Worm (Caenorhabditis elegans) whole organism, L1 larva: ENCODE results near the gene srd-63.

Source experiments
- C16A3.4 ChIP-seq: fragments of 150-350 bp; optimal IDR thresholded peaks from 2 replicates; lab custom pipeline; 2014; ENCODE audit warnings: missing biosample characterization, missing genetic modification characterization
- F16B12.6 ChIP-seq: fragments of 150-350 bp; optimal IDR thresholded peaks from 2 replicates; lab custom pipeline; 2014; ENCODE audit warnings: missing biosample characterization, missing genetic modification characterization
- ama-1 ChIP-seq: fragments of 150-350 bp; optimal IDR thresholded peaks from 2 replicates; lab custom pipeline; 2014
- ceh-63 ChIP-seq: fragments of 200-800 bp; sonication (Bioruptor generic); optimal IDR thresholded peaks from 2 replicates; lab custom pipeline; 2018; ENCODE audit warnings: mild to moderate bottlenecking, missing genetic modification characterization, missing compliant biosample characterization
- ceh-88 ChIP-seq: fragments of 200-800 bp; sonication (Bioruptor generic); IDR thresholded peaks from 2 replicates; pipeline ENCODE4 v1.3.6; 2022; ENCODE audit warnings: missing genetic modification characterization, missing compliant biosample characterization
- dpl-1 ChIP-seq, 3 experiments: fragments of 150-350 bp in 2 of 3; sonication (generic microtip) in 1 of 3; optimal IDR thresholded peaks; 2 replicates each; lab custom pipeline; 2014 to 2017; ENCODE audit warnings: missing biosample characterization in 3 of 3, missing genetic modification characterization in 3 of 3, missing genetic modification reagents in 3 of 3
- dsc-1 ChIP-seq: sonication (generic microtip); optimal IDR thresholded peaks from 2 replicates; lab custom pipeline; 2016; ENCODE audit warnings: mild to moderate bottlenecking, missing genetic modification characterization, missing compliant biosample characterization
- efl-1 ChIP-seq, 4 experiments: fragments of 150-350 bp; optimal IDR thresholded peaks in 3 of 4; peaks in 1 of 4; 1 replicate in 1 of 4; 2 replicates in 3 of 4; lab custom pipeline; 2014; ENCODE audit warnings: missing biosample characterization in 2 of 4, missing genetic modification characterization in 2 of 4, missing genetic modification reagents in 2 of 4
- efl-3 ChIP-seq: fragments of 200-800 bp; sonication (Bioruptor generic); optimal IDR thresholded peaks from 2 replicates; lab custom pipeline; 2018; ENCODE audit warnings: mild to moderate bottlenecking, missing genetic modification characterization, missing compliant biosample characterization
- egl-27 ChIP-seq, 2 experiments: fragments of 150-350 bp in 1 of 2; sonication (generic microtip); optimal IDR thresholded peaks; 3 replicates each; lab custom pipeline; 2017 to 2018; ENCODE audit warnings: missing biosample characterization in 2 of 2, missing genetic modification characterization in 2 of 2, missing genetic modification reagents in 2 of 2
- elt-3 ChIP-seq, 6 experiments: fragments of 150-350 bp in 1 of 6; sonication (generic microtip); optimal IDR thresholded peaks; 2 replicates each; lab custom pipeline; 2017 to 2018; ENCODE audit warnings: missing biosample characterization in 6 of 6, missing genetic modification characterization in 6 of 6, inconsistent platforms in 1 of 6
- ets-5 ChIP-seq: fragments of 200-800 bp; sonication (Bioruptor generic); IDR thresholded peaks from 2 replicates; pipeline ENCODE4 v1.3.6; 2022; ENCODE audit warnings: missing genetic modification characterization, missing compliant biosample characterization
- fos-1 ChIP-seq: fragments of 150-350 bp; optimal IDR thresholded peaks from 2 replicates; lab custom pipeline; 2014; ENCODE audit warnings: missing biosample characterization, missing genetic modification characterization
- jun-1 ChIP-seq: fragments of 150-350 bp; optimal IDR thresholded peaks from 2 replicates; lab custom pipeline; 2014; ENCODE audit warnings: missing biosample characterization, missing genetic modification reagents, missing genetic modification characterization
- lin-14 ChIP-seq: fragments of 200-800 bp; sonication (Bioruptor generic); optimal IDR thresholded peaks from 2 replicates; lab custom pipeline; 2018; ENCODE audit warnings: mild to moderate bottlenecking, missing genetic modification characterization, moderate library complexity, missing compliant biosample characterization
- lin-35 ChIP-seq, 2 experiments: fragments of 150-350 bp; optimal IDR thresholded peaks; 2 replicates each; lab custom pipeline; 2014; ENCODE audit warnings: missing biosample characterization in 2 of 2, missing genetic modification characterization in 2 of 2, missing genetic modification reagents in 2 of 2
- lin-39 ChIP-seq: fragments of 150-350 bp; optimal IDR thresholded peaks from 2 replicates; lab custom pipeline; 2014; ENCODE audit warnings: missing biosample characterization, missing genetic modification reagents, missing genetic modification characterization
- lir-3 ChIP-seq: sonication (generic microtip); optimal IDR thresholded peaks from 2 replicates; lab custom pipeline; 2016; ENCODE audit warnings: mild to moderate bottlenecking, missing genetic modification characterization, moderate library complexity, missing compliant biosample characterization; ENCODE audit not compliant: poor library complexity
- lsy-2 ChIP-seq, 2 experiments: fragments of 150-350 bp; optimal IDR thresholded peaks; 2 replicates each; lab custom pipeline; 2014; ENCODE audit warnings: missing biosample characterization in 2 of 2, missing genetic modification characterization in 2 of 2
- mab-9 ChIP-seq: fragments of 200-800 bp; sonication (Bioruptor generic); IDR thresholded peaks from 2 replicates; pipeline ENCODE4 v1.3.6; 2022; ENCODE audit warnings: missing genetic modification reagents, missing genetic modification characterization, missing compliant biosample characterization
- mdl-1 ChIP-seq, 2 experiments: fragments of 150-350 bp; optimal IDR thresholded peaks; 2 replicates each; lab custom pipeline; 2014 to 2017; ENCODE audit warnings: missing biosample characterization in 2 of 2, missing genetic modification characterization in 2 of 2, inconsistent platforms in 1 of 2
- mef-2 ChIP-seq: fragments of 150-350 bp; optimal IDR thresholded peaks from 2 replicates; lab custom pipeline; 2014; ENCODE audit warnings: missing biosample characterization, missing genetic modification characterization
- mep-1 ChIP-seq: fragments of 150-350 bp; optimal IDR thresholded peaks from 2 replicates; lab custom pipeline; 2014; ENCODE audit warnings: missing biosample characterization, missing genetic modification characterization
- nhr-19 ChIP-seq: fragments of 200-800 bp; sonication (Bioruptor generic); conservative IDR thresholded peaks from 2 replicates; pipeline ENCODE4 v1.3.6; 2022; ENCODE audit warnings: missing genetic modification characterization, missing compliant biosample characterization
- nhr-20 ChIP-seq: sonication (generic microtip); optimal IDR thresholded peaks from 2 replicates; lab custom pipeline; 2016; ENCODE audit warnings: mild to moderate bottlenecking, missing genetic modification characterization, missing compliant biosample characterization
- nhr-237 ChIP-seq: fragments of 150-350 bp; optimal IDR thresholded peaks from 2 replicates; lab custom pipeline; 2014; ENCODE audit warnings: missing biosample characterization, missing genetic modification characterization
- nhr-47 ChIP-seq: sonication (generic microtip); optimal IDR thresholded peaks from 2 replicates; lab custom pipeline; 2016; ENCODE audit warnings: mild to moderate bottlenecking, missing genetic modification characterization, moderate library complexity, missing compliant biosample characterization
- nhr-71 ChIP-seq: sonication (generic microtip); optimal IDR thresholded peaks from 2 replicates; lab custom pipeline; 2016; ENCODE audit warnings: mild to moderate bottlenecking, missing genetic modification characterization, moderate library complexity, missing compliant biosample characterization
- nhr-77 ChIP-seq: fragments of 150-350 bp; optimal IDR thresholded peaks from 2 replicates; lab custom pipeline; 2014; ENCODE audit warnings: missing biosample characterization, missing genetic modification characterization
- nhr-85 ChIP-seq: sonication (generic microtip); peaks from one replicate; lab custom pipeline; 2016; ENCODE audit warnings: missing genetic modification characterization, inconsistent platforms, missing compliant biosample characterization
- nhr-90 ChIP-seq: sonication (generic microtip); optimal IDR thresholded peaks from 2 replicates; lab custom pipeline; 2016; ENCODE audit warnings: mild to moderate bottlenecking, missing genetic modification characterization, missing compliant biosample characterization; ENCODE audit not compliant: poor library complexity
- pax-3 ChIP-seq: fragments of 200-800 bp; sonication (Bioruptor generic); optimal IDR thresholded peaks from 2 replicates; lab custom pipeline; 2018; ENCODE audit warnings: mild to moderate bottlenecking, missing genetic modification characterization, moderate library complexity, missing compliant biosample characterization
- pqm-1 ChIP-seq: sonication (generic microtip); optimal IDR thresholded peaks from 3 replicates; lab custom pipeline; 2017; ENCODE audit warnings: missing biosample characterization, missing genetic modification characterization
- rnt-1 ChIP-seq: sonication (generic microtip); optimal IDR thresholded peaks from 2 replicates; lab custom pipeline; 2016; ENCODE audit warnings: mild to moderate bottlenecking, missing genetic modification characterization, moderate library complexity, missing compliant biosample characterization
- skn-1 ChIP-seq: fragments of 150-350 bp; optimal IDR thresholded peaks from 2 replicates; lab custom pipeline; 2014; ENCODE audit warnings: missing biosample characterization, missing genetic modification characterization
- snpc-4 ChIP-seq: fragments of 150-350 bp; optimal IDR thresholded peaks from 2 replicates; lab custom pipeline; 2014; ENCODE audit warnings: missing biosample characterization, missing genetic modification characterization
- snu-23 ChIP-seq: sonication (generic microtip); optimal IDR thresholded peaks from 2 replicates; lab custom pipeline; 2016; ENCODE audit warnings: missing genetic modification characterization, missing compliant biosample characterization
- sox-4 ChIP-seq: sonication (generic microtip); optimal IDR thresholded peaks from 2 replicates; lab custom pipeline; 2016; ENCODE audit warnings: missing genetic modification characterization, missing compliant biosample characterization
- swsn-7 ChIP-seq: sonication (generic microtip); optimal IDR thresholded peaks from 2 replicates; lab custom pipeline; 2016; ENCODE audit warnings: missing genetic modification characterization, missing compliant biosample characterization
- tbx-2 ChIP-seq: sonication (generic microtip); optimal IDR thresholded peaks from 2 replicates; lab custom pipeline; 2016; ENCODE audit warnings: missing genetic modification characterization, missing compliant biosample characterization
- unc-130 ChIP-seq: fragments of 150-350 bp; optimal IDR thresholded peaks from 2 replicates; lab custom pipeline; 2017; ENCODE audit warnings: missing biosample characterization, missing genetic modification characterization, inconsistent platforms
- unc-86 ChIP-seq: sonication (generic microtip); optimal IDR thresholded peaks from 2 replicates; lab custom pipeline; 2016; ENCODE audit warnings: missing genetic modification characterization, missing compliant biosample characterization
- vab-15 ChIP-seq: sonication (generic microtip); optimal IDR thresholded peaks from 2 replicates; lab custom pipeline; 2017; ENCODE audit warnings: missing genotype, mild to moderate bottlenecking, missing genetic modification characterization, missing compliant biosample characterization
- xbp-1 ChIP-seq: sonication (generic microtip); optimal IDR thresholded peaks from 2 replicates; lab custom pipeline; 2016; ENCODE audit warnings: missing genetic modification characterization, missing compliant biosample characterization
- zag-1 ChIP-seq: fragments of 150-350 bp; optimal IDR thresholded peaks from 2 replicates; lab custom pipeline; 2014; ENCODE audit warnings: missing biosample characterization, missing genetic modification characterization
- ztf-11 ChIP-seq, 2 experiments: sonication (generic microtip); optimal IDR thresholded peaks; 2 replicates each; lab custom pipeline; 2016 to 2017; ENCODE audit warnings: missing genetic modification characterization in 2 of 2, missing biosample characterization in 1 of 2, missing compliant biosample characterization in 1 of 2
- ztf-4 ChIP-seq: fragments of 150-350 bp; optimal IDR thresholded peaks from 2 replicates; lab custom pipeline; 2014; ENCODE audit warnings: missing biosample characterization, missing genetic modification characterization

The srd-63 gene

DNA sequence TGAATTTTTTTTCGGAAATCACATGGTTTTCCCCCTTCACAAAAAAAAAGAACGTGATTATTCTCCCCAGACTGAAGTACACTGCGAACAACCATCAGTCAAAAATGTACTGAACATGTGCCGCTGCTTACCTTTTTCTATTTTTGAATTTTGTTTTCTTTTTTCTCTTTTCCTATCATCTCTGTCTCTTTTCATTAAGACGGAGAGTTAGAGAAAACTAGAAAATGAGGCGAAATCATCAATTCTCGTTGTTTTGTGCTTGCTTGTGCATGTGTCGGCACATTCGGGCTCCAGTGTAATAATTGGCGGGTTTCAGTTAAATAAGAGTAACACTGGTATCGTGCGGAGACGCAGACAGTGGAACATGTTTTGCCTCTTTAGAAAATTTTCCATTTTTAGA, 41.3 kb downstream of the srd-63 start:
- no peak for TF ChIP-seq vab-15 (tag; lab: Kevin White, UChicago)
- TF ChIP-seq snu-23 (GFP tag; lab: Kevin White, UChicago) = peak; percentile 34
- no peak for TF ChIP-seq ztf-4 (tag; lab: Kevin White, UChicago)
- peak in 1 of 2 experiments; percentile 61 for TF ChIP-seq lin-35 (GFP tag; optimal IDR thresholded peaks at IDR 0.05; lab: Kevin White, UChicago)
- peak; percentile 12 for TF ChIP-seq C16A3.4 (tag; lab: Kevin White, UChicago)
- TF ChIP-seq lir-3 = no peak
- TF ChIP-seq dsc-1 (tag; lab: Kevin White, UChicago) = peak; percentile 51
- TF ChIP-seq skn-1 = peak; percentile 28
- peak in 1 of 2 experiments; percentile 44 for TF ChIP-seq lsy-2 (tag; optimal IDR thresholded peaks at IDR 0.05; lab: Kevin White, UChicago)
- TF ChIP-seq snpc-4 (tag; lab: Kevin White, UChicago) = no peak
- peak; percentile 15 to 25 for TF ChIP-seq efl-1 (optimal IDR thresholded peaks at IDR 0.05; lab: Kevin White, UChicago)
- TF ChIP-seq efl-1 (GFP tag; optimal IDR thresholded peaks at IDR 0.05 in 1 of 2; lab: Kevin White, UChicago) = peak; percentile 9 to 90
- no peak for TF ChIP-seq unc-86 (tag; lab: Kevin White, UChicago)
- peak in 1 of 3 experiments; percentile 13 for TF ChIP-seq dpl-1 (GFP tag; optimal IDR thresholded peaks at IDR 0.05; lab: Kevin White, UChicago)
- peak; percentile 43 for TF ChIP-seq nhr-20 (tag; lab: Kevin White, UChicago)
- no peak for TF ChIP-seq ztf-11 (tag; optimal IDR thresholded peaks at IDR 0.05; lab: Kevin White, UChicago)
- TF ChIP-seq rnt-1 = peak; percentile 67
- TF ChIP-seq nhr-19 (GFP tag; lab: Robert Waterston, UW) = 0 out of 2 replicates have a peak, but pooled peaks have one; percentile 28
- peak; percentile 58 for TF ChIP-seq nhr-71
- no peak for TF ChIP-seq nhr-237 (tag; lab: Kevin White, UChicago)
- peak; percentile 14 for TF ChIP-seq lin-39 (tag; lab: Kevin White, UChicago)
- TF ChIP-seq pqm-1 (tag; lab: Kevin White, UChicago) = no peak
- no peak for TF ChIP-seq nhr-47 (tag; lab: Kevin White, UChicago)
- TF ChIP-seq mdl-1 (tag; optimal IDR thresholded peaks at IDR 0.05; lab: Kevin White, UChicago) = peak in 1 of 2 experiments; percentile 50
- TF ChIP-seq lin-14 (GFP tag; lab: Kevin White, UChicago) = peak; percentile 72
- no peak for TF ChIP-seq mab-9
- TF ChIP-seq efl-3 = no peak
- TF ChIP-seq mep-1 (tag; lab: Kevin White, UChicago) = peak; percentile 39
- no peak for TF ChIP-seq unc-130
- TF ChIP-seq ets-5 (GFP tag; lab: Robert Waterston, UW) = no peak
- peak; percentile 36 for TF ChIP-seq nhr-85 (tag; lab: Kevin White, UChicago)
- no peak for TF ChIP-seq egl-27 (tag; optimal IDR thresholded peaks at IDR 0.05; lab: Kevin White, UChicago)
- TF ChIP-seq elt-3 (tag; optimal IDR thresholded peaks at IDR 0.05; lab: Kevin White, UChicago) = no peak
- TF ChIP-seq swsn-7 = no peak

DNA sequence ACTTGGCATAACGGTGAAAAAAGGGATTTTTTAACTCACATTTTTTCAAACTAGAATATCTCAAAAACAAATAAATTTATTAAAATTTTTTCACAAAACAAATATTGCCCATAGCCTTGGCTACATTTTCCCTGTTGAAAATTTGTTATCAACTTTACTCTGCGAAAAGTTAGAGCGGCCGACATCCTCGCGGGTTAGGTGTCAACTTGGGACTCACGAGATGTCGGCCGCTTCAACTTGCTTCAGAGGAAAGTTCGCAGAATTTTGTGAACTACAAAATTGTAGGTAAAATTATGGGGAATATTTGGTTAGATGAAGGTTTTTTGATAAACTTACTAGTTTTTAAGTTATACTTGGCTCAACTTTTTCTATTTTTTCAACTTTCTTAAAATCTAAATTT, 41.9 kb downstream of the srd-63 start:
- TF ChIP-seq zag-1 (no peak), lin-14 (GFP tag; lab: Kevin White, UChicago) (no peak), snpc-4 (tag; lab: Kevin White, UChicago) (peak; percentile 85), ztf-4 (tag; lab: Kevin White, UChicago) (no peak), mef-2 (tag; lab: Kevin White, UChicago) (no peak), mab-9 (no peak), nhr-90 (no peak)

DNA sequence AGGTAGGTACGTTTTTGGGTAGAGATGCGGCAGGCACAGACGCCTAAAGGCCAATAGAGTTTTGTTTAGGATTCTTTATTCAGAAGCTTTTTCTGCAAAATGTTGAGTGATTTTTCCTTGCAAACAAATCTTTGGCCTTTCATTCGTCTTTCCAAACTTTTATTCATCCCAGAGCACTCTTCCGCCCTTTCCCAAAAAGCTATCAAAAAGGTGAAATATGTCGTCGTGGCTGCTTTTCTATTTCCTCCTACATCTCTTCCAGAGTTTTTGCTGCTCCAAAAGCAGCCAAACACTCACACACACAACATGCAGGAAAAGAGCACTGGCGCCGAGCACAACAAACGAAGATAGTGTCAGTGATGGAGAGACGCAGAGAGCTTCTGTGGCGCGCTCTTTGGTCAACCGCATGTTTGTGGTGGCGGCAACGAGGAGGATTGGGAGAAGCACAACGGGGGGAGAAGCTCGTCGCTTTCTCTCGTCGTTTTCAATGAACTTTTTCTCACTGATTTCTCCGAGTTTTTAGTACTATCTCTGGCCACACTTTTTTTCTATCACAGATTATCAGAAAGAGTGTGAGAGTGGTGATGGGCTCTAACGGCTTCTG, 42.8 kb downstream of the srd-63 start:
- TF ChIP-seq sox-4 (tag; lab: Kevin White, UChicago) = no peak
- TF ChIP-seq xbp-1 = peak; percentile 11
- TF ChIP-seq lsy-2 (tag; optimal IDR thresholded peaks at IDR 0.05; lab: Kevin White, UChicago) = peak in 1 of 2 experiments; percentile 55
- TF ChIP-seq nhr-71 = peak; percentile 69
- TF ChIP-seq dpl-1 (GFP tag; optimal IDR thresholded peaks at IDR 0.05; lab: Kevin White, UChicago) = peak in 2 of 3 experiments; percentile 28 to 40
- TF ChIP-seq fos-1 (tag; lab: Kevin White, UChicago) = no peak
- no peak for TF ChIP-seq ceh-63 (GFP tag; lab: Kevin White, UChicago)
- TF ChIP-seq F16B12.6 (tag; lab: Kevin White, UChicago) = no peak
- TF ChIP-seq nhr-19 (GFP tag; lab: Robert Waterston, UW) = peak; percentile 64
- TF ChIP-seq tbx-2 = peak; percentile 40
- no peak for TF ChIP-seq nhr-90
- peak; percentile 48 for TF ChIP-seq snu-23 (GFP tag; lab: Kevin White, UChicago)
- no peak for TF ChIP-seq unc-130
- no peak for TF ChIP-seq mab-9
- no peak for TF ChIP-seq ztf-4 (tag; lab: Kevin White, UChicago)
- TF ChIP-seq C16A3.4 (tag; lab: Kevin White, UChicago) = no peak
- peak; percentile 22 for TF ChIP-seq pax-3 (tag; lab: Kevin White, UChicago)
- peak; percentile 57 for TF ChIP-seq nhr-20 (tag; lab: Kevin White, UChicago)
- TF ChIP-seq nhr-77 (tag; lab: Kevin White, UChicago) = no peak
- TF ChIP-seq ama-1 = no peak
- peak; percentile 25 for TF ChIP-seq jun-1 (tag; lab: Kevin White, UChicago)
- TF ChIP-seq lin-35 (GFP tag; optimal IDR thresholded peaks at IDR 0.05; lab: Kevin White, UChicago) = peak; percentile 46 to 51
- no peak for TF ChIP-seq ceh-88 (GFP tag; lab: Robert Waterston, UW)
